Fruit fly (Drosophila melanogaster) Kc167 (cell line): Measurements from ENCODE around the gene RFeSP.

Source experiments
- Myc ChIP-seq: fragments of >200 bp; optimal IDR thresholded peaks from 2 replicates; lab custom pipeline; 2017; ENCODE audit warnings: missing external identifiers
- Sin3A ChIP-seq: fragments of >200 bp; optimal IDR thresholded peaks from 2 replicates; lab custom pipeline; 2018; ENCODE audit warnings: missing external identifiers
- h ChIP-seq: fragments of >200 bp; optimal IDR thresholded peaks from 3 replicates; lab custom pipeline; 2018; ENCODE audit warnings: missing external identifiers
- insv ChIP-seq: fragments of >200 bp; optimal IDR thresholded peaks from 3 replicates; lab custom pipeline; 2018; ENCODE audit warnings: missing external identifiers
- psq ChIP-seq: fragments of >200 bp; optimal IDR thresholded peaks from 2 replicates; lab custom pipeline; 2017; ENCODE audit warnings: missing external identifiers
- ttk ChIP-seq: sonication (Bioruptor generic); optimal IDR thresholded peaks from 2 replicates; lab custom pipeline; 2017; ENCODE audit warnings: missing external identifiers

DNA sequence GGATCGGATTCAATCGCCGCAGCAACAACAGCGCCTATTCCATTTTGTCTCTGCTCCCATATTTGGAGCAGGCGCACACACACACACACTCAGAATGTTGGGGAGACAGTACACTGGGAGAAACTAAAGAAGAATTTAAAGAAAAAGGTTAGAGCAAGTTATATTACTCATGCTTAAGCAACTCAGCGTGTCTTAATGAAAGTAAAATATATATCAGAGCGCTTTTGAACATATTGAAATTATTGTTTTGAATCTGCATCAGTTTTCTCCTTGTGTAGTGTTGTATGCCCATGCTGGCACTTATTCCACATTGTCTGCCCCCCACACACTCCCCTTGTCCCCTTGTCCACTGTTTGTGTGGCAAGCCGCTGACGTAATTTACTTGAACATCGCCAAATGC is 23.8 kb downstream of the RFeSP start:
- TF ChIP-seq Sin3A (lab: Kevin White, UChicago) (no peak), psq (no peak), Myc (lab: Kevin White, UChicago) (no peak), h (no peak), insv (lab: Kevin White, UChicago) (no peak), ttk (lab: Kevin White, UChicago) (no peak)
